Worm (Caenorhabditis elegans): ENCODE data around the gene C50F4.9.

Gene C50F4.9

DNA sequence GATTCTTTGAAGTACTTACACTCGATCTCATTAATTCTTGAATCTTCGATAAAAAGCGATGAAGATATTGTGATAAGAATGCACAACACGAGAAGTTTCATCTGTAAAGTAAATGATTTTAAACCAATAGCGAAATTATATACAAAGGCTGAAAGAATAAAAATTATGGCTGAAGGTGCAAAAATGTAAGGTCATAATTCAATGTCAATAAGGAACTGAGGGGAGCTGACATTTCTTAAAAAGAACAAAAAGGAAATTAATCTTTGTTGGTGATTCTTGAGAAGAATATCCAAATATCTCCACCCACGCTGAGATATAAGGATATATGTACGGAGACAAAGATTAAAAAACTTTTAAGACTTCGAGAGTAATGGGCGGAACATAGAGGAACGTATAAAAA is at the start of gene C50F4.9:
Gene C50F4.9 (minus strand): TSS at position 101 of the 400 bp plus-strand sequence.
- TF ChIP-seq nhr-25 (tag; optimal IDR thresholded peaks at IDR 0.05) = no peak

DNA sequence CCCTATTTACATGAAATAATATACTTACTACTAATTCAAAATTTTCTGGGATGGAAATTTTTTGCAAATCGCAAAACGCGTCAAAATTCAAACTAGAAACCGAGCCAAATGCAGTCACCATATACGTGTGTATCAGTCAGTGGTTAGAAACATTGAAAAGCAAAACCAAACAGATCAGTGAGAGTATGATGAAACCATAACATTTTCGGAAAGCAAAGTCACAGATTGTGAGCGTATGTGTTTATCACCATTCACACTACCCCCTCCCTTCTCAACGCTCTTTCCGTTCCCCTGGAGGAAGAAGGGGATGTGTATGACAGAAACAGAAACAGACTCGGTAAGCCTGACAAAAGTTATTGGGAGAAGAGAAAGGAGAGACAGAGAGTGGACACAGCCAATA is 47.7 kb upstream of the C50F4.9 start:
- no peak for TF ChIP-seq lin-11 (tag; optimal IDR thresholded peaks at IDR 0.05)
- no peak for TF ChIP-seq nhr-237 (tag; optimal IDR thresholded peaks at IDR 0.05)
- no peak for TF ChIP-seq ceh-16 (tag; optimal IDR thresholded peaks at IDR 0.05)
- no peak for TF ChIP-seq ztf-4 (tag; optimal IDR thresholded peaks at IDR 0.05)
- TF ChIP-seq ztf-11 (tag; optimal IDR thresholded peaks at IDR 0.05) = no peak
- TF ChIP-seq mbf-1 (tag; optimal IDR thresholded peaks at IDR 0.05) = no peak
- TF ChIP-seq ama-1 (optimal IDR thresholded peaks at IDR 0.05) = no peak
- TF ChIP-seq lin-13 (GFP tag; optimal IDR thresholded peaks at IDR 0.05) = no peak
- TF ChIP-seq lin-39 (tag; optimal IDR thresholded peaks at IDR 0.05) = no peak
- TF ChIP-seq unc-39 (tag; optimal IDR thresholded peaks at IDR 0.05) = no peak
- TF ChIP-seq elt-3 (tag; optimal IDR thresholded peaks at IDR 0.05) = no peak
- no peak for TF ChIP-seq ZK546.5 (tag; optimal IDR thresholded peaks at IDR 0.05)

DNA sequence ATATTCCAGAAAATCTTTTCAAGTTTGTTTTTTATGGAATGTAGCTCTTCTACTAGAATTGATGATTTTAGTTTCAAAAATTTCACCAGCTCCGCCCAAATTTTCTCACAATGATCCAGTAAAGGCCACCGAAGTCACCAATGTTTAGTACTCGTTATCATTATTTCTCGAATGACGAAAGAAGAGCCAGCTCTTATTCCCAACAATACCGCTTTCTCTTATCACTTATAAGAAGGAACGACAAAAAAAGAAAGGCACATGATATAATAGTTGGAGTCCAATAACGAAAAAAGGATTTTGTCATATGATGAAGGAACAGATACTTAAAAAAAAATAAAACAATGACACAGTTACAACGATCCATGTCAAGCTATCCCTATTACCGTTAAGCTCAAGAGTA is 47.1 kb upstream of the C50F4.9 start:
- no peak for TF ChIP-seq nhr-23 (tag; optimal IDR thresholded peaks at IDR 0.05)
- no peak for TF ChIP-seq mbf-1 (tag; optimal IDR thresholded peaks at IDR 0.05)
- TF ChIP-seq nhr-237 (tag; optimal IDR thresholded peaks at IDR 0.05) = no peak
- TF ChIP-seq sma-3 (GFP tag; optimal IDR thresholded peaks at IDR 0.05) = no peak
- no peak for TF ChIP-seq lin-39 (tag; optimal IDR thresholded peaks at IDR 0.05)
- TF ChIP-seq ztf-1 (GFP tag; conservative IDR thresholded peaks at IDR 0.05) = no peak
- TF ChIP-seq nhr-21 (tag; optimal IDR thresholded peaks at IDR 0.05) = no peak
- no peak for TF ChIP-seq nhr-11 (tag; optimal IDR thresholded peaks at IDR 0.05)
- no peak for TF ChIP-seq nhr-10 (tag; optimal IDR thresholded peaks at IDR 0.05)
- TF ChIP-seq nhr-6 (tag; optimal IDR thresholded peaks at IDR 0.05) = no peak
- no peak for TF ChIP-seq snpc-4 (tag; optimal IDR thresholded peaks at IDR 0.05)
- no peak for TF ChIP-seq zag-1 (tag; optimal IDR thresholded peaks at IDR 0.05)
- no peak for TF ChIP-seq unc-39 (tag; optimal IDR thresholded peaks at IDR 0.05)
- no peak for TF ChIP-seq fos-1 (tag; optimal IDR thresholded peaks at IDR 0.05)
- TF ChIP-seq elt-1 (tag; optimal IDR thresholded peaks at IDR 0.05) = no peak

DNA sequence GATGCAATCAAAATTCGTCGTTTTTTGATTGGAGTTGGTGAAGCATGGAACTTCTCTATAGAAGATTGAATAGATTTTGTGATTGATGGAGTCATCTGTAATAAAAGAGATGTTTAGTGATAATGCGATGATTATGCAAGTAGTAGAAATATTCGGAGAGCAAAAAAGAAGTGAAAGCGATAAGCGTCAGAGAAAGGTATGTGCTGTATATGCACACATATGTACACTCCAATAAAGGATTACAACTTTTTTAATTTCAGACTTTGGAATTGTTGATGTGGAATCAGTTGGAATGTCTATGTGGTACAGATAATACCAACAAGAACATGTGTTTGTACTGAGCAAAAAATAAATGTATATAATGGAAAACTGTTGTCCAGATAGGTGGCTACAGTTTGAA is 46.2 kb upstream of the C50F4.9 start, which contains the start of gene F25B3.5:
Gene F25B3.5 (minus strand): TSS at position 101 of the 400 bp plus-strand sequence.
- TF ChIP-seq mdl-1 (tag; optimal IDR thresholded peaks at IDR 0.05) (no peak), ztf-1 (GFP tag; conservative IDR thresholded peaks at IDR 0.05) (no peak), nhr-25 (tag; optimal IDR thresholded peaks at IDR 0.05) (no peak), ZK546.5 (tag; optimal IDR thresholded peaks at IDR 0.05) (no peak)

DNA sequence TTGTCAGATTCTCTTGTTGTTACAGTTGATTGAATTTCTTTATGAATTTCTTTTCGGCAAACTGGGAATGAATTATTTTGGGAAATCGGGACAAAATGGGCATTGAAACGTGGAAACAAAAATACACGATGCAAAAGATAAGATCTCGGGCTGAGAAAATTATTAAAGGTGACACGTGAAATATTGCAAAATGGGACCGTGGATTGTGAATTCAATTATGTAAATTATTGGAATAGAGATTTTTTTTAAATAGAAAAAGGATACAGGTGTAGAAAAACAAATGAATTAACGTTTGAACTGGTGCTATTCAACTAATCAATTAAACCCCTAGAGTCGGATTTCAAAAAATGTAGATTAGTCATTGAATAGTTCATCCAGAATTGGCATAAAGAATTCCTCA is 44.7 kb upstream of the C50F4.9 start, which contains the start of gene F25B3.4:
Gene F25B3.4 (minus strand): TSS at position 101 of the 400 bp plus-strand sequence.
- TF ChIP-seq unc-62 (GFP tag; optimal IDR thresholded peaks at IDR 0.05) (no peak), lsy-2 (tag; optimal IDR thresholded peaks at IDR 0.05) (no peak), ceh-16 (tag; optimal IDR thresholded peaks at IDR 0.05) (no peak), egl-27 (tag; optimal IDR thresholded peaks at IDR 0.05) (no peak), ceh-82 (tag; optimal IDR thresholded peaks at IDR 0.05) (no peak)

DNA sequence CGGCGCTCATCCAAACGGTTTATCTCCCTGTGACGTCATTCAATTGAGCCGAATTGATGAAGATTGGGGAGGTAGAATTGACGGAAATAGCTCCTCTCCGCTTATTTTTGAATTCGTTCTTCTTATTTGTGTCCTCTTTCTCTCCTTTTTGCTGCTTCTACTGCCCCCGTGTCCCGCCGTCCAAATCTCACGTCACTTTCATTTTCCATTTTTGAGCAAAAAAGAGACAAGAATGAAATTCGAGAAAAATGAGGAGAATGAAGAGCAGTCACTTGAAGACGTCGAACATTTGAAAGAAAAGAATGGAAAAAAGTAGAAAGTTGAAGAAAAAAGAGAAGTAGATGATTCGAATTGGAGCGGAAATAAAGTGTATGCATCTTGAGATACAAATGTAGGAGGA is 39.6 kb upstream of the C50F4.9 start:
- TF ChIP-seq dmd-4 (tag; optimal IDR thresholded peaks at IDR 0.05) (no peak), fos-1 (tag; optimal IDR thresholded peaks at IDR 0.05) (no peak), nhr-77 (tag; optimal IDR thresholded peaks at IDR 0.05) (no peak), sma-9 (GFP tag; optimal IDR thresholded peaks at IDR 0.05) (peak; percentile 19), sma-9 (tag; optimal IDR thresholded peaks at IDR 0.05) (no peak), mbf-1 (tag; optimal IDR thresholded peaks at IDR 0.05) (no peak), lsy-2 (tag; optimal IDR thresholded peaks at IDR 0.05) (no peak), ztf-11 (tag; optimal IDR thresholded peaks at IDR 0.05) (no peak), crh-2 (tag; optimal IDR thresholded peaks at IDR 0.05) (no peak), C34F6.9 (tag; optimal IDR thresholded peaks at IDR 0.05) (peak; percentile 18), sem-4 (tag; optimal IDR thresholded peaks at IDR 0.05) (no peak), skn-1 (tag; optimal IDR thresholded peaks at IDR 0.05) (no peak), ama-1 (optimal IDR thresholded peaks at IDR 0.05) (no peak), egl-27 (tag; optimal IDR thresholded peaks at IDR 0.05) (no peak), zag-1 (tag; optimal IDR thresholded peaks at IDR 0.05) (no peak), mdl-1 (tag; optimal IDR thresholded peaks at IDR 0.05) (no peak), gmeb-1 (tag; optimal IDR thresholded peaks at IDR 0.05) (no peak), nhr-23 (tag; optimal IDR thresholded peaks at IDR 0.05) (no peak)

All from whole organism, L2 larva.